Worm (Caenorhabditis elegans): Measurements from ENCODE around the gene srw-66.

Gene srw-66

ce11 chrII:1237845-1238244 lies 33.9 kb downstream of the srw-66 start (continued):
- TF ChIP-seq K11D2.4 (GFP tag; IDR thresholded peaks at IDR 0.05), result 0 out of 2 replicates have a peak, but pooled peaks have one; percentile 41
- TF ChIP-seq lir-1 (GFP tag; conservative IDR thresholded peaks at IDR 0.05), result no peak
- TF ChIP-seq athp-1 (tag; optimal IDR thresholded peaks at IDR 0.05), result no peak
- TF ChIP-seq nfya-1 (tag; optimal IDR thresholded peaks at IDR 0.05; ENCODE audit: borderline replicate concordance, insufficient read depth), result no peak
- TF ChIP-seq somi-1 (GFP tag; optimal IDR thresholded peaks at IDR 0.05), result no peak
- TF ChIP-seq snpc-3.4 (tag; optimal IDR thresholded peaks at IDR 0.05), result no peak
- TF ChIP-seq tbp1 (GFP tag; optimal IDR thresholded peaks at IDR 0.05), result no peak
- no peak for TF ChIP-seq ccch-3 (GFP tag; optimal IDR thresholded peaks at IDR 0.05)
- TF ChIP-seq F22D6.2 (tag; optimal IDR thresholded peaks at IDR 0.05), result no peak
- no peak for TF ChIP-seq F55B11.4 (tag; optimal IDR thresholded peaks at IDR 0.05; ENCODE audit: borderline replicate concordance, insufficient read depth)
- peak; percentile 39 for TF ChIP-seq chd-7 (tag; optimal IDR thresholded peaks at IDR 0.05)
- 0 out of 2 replicates have a peak, but pooled peaks have one; percentile 83 for TF ChIP-seq F37B4.10 (GFP tag; IDR thresholded peaks at IDR 0.05)
- TF ChIP-seq hlh-12 (tag; optimal IDR thresholded peaks at IDR 0.05), result no peak
- TF ChIP-seq Y79H2A.3 (GFP tag; conservative IDR thresholded peaks at IDR 0.05), result no peak

ce11 chrII:1236479-1236878 lies 35.2 kb downstream of the srw-66 start:
- TF ChIP-seq athp-1 (tag; optimal IDR thresholded peaks at IDR 0.05) (no peak), hmg-1.2 (GFP tag; IDR thresholded peaks at IDR 0.05) (peak; percentile 82; the same call in 1 of the 2 replicates), let-526 (GFP tag; IDR thresholded peaks at IDR 0.05) (no peak), pha-4 (tag; optimal IDR thresholded peaks at IDR 0.05) (no peak)

ce11 chrII:1236003-1236402 lies 35.7 kb downstream of the srw-66 start:
- no peak for TF ChIP-seq Y67H2A.10 (GFP tag; conservative IDR thresholded peaks at IDR 0.05)
- no peak for TF ChIP-seq cebp-2 (GFP tag; IDR thresholded peaks at IDR 0.05)
- TF ChIP-seq zfh-2 (GFP tag; conservative IDR thresholded peaks at IDR 0.05), result 0 out of 2 replicates have a peak, but pooled peaks have one; percentile 37
- no peak for TF ChIP-seq attf-6 (GFP tag; IDR thresholded peaks at IDR 0.05)
- no peak for TF ChIP-seq mes-4 (tag; optimal IDR thresholded peaks at IDR 0.05)
- TF ChIP-seq B0261.1 (tag; optimal IDR thresholded peaks at IDR 0.05), result no peak
- TF ChIP-seq egrh-3 (GFP tag; IDR thresholded peaks at IDR 0.05), result peak; percentile 85; the same call in 1 of the 2 replicates
- no peak for TF ChIP-seq hsf-1 (GFP tag; IDR thresholded peaks at IDR 0.05)
- no peak for TF ChIP-seq pha-4 (tag; optimal IDR thresholded peaks at IDR 0.05)
- no peak for TF ChIP-seq rec-8 (tag; optimal IDR thresholded peaks at IDR 0.05)

ce11 chrII:1234971-1235370 lies 36.7 kb downstream of the srw-66 start:
- no peak for TF ChIP-seq xnd-1 (tag; optimal IDR thresholded peaks at IDR 0.05)
- TF ChIP-seq F49E8.2 (tag; optimal IDR thresholded peaks at IDR 0.05; ENCODE audit: insufficient read depth), result no peak
- no peak for TF ChIP-seq tbx-9 (tag; optimal IDR thresholded peaks at IDR 0.05; ENCODE audit: borderline replicate concordance)

DNA sequence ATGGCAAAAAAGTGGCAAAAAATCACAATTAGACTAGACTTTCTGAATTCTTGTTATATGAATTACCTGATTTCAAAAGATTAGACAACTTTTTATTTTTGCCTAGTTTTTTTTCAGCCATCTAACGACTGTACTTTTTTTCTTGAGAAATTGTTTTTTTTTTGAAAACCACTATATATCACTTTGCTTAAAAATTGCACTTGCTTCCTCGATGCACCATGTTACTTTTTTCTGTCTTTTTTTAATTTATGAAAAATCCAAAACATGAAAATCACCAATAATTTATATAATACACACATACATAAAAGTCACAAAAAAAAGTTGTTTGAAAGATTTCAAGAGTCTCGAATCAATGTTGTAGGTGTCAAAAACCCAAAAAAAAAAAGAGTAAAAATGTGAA lies 38.7 kb downstream of the srw-66 start:
- no peak for TF ChIP-seq lsy-27 (tag; optimal IDR thresholded peaks at IDR 0.05; ENCODE audit: borderline replicate concordance, insufficient read depth)
- no peak for TF ChIP-seq K12H6.12 (tag; optimal IDR thresholded peaks at IDR 0.05)
- TF ChIP-seq B0261.1 (tag; optimal IDR thresholded peaks at IDR 0.05), result no peak
- TF ChIP-seq egl-18 (GFP tag; IDR thresholded peaks at IDR 0.05), result no peak
- TF ChIP-seq bed-1 (GFP tag; IDR thresholded peaks at IDR 0.05), result no peak
- no peak for TF ChIP-seq F57A8.1 (GFP tag; optimal IDR thresholded peaks at IDR 0.05)
- no peak for TF ChIP-seq Y79H2A.3 (GFP tag; conservative IDR thresholded peaks at IDR 0.05)
- TF ChIP-seq egrh-3 (GFP tag; IDR thresholded peaks at IDR 0.05), result no peak
- no peak for TF ChIP-seq unc-62 (GFP tag; optimal IDR thresholded peaks at IDR 0.05)
- TF ChIP-seq C06A6.2 (GFP tag; conservative IDR thresholded peaks at IDR 0.05), result no peak
- no peak for TF ChIP-seq nfya-2 (GFP tag; IDR thresholded peaks at IDR 0.05)
- no peak for TF ChIP-seq somi-1 (GFP tag; optimal IDR thresholded peaks at IDR 0.05)
- no peak for TF ChIP-seq tbp1 (GFP tag; optimal IDR thresholded peaks at IDR 0.05)
- no peak for TF ChIP-seq ceh-100 (GFP tag; IDR thresholded peaks at IDR 0.05)
- TF ChIP-seq Y53F4B.3 (GFP tag; IDR thresholded peaks at IDR 0.05), result no peak
- no peak for TF ChIP-seq ztf-28 (GFP tag; IDR thresholded peaks at IDR 0.05)
- TF ChIP-seq ceh-91 (GFP tag; IDR thresholded peaks at IDR 0.05), result no peak
- no peak for TF ChIP-seq hrde-1 (tag; optimal IDR thresholded peaks at IDR 0.05; ENCODE audit: borderline replicate concordance)
